Fruit fly (Drosophila melanogaster) ovary, adult (tissue): ENCODE measurements around the gene lobo.

ENCODE experiments used
- CG17801 ChIP-seq: fragments of 200-800 bp; optimal IDR thresholded peaks from 2 replicates; lab custom pipeline; 2019; ENCODE audit warnings: missing biosample characterization, mild to moderate bottlenecking, missing genetic modification characterization, moderate library complexity; ENCODE audit not compliant: partially characterized antibody

lobo gene

DNA sequence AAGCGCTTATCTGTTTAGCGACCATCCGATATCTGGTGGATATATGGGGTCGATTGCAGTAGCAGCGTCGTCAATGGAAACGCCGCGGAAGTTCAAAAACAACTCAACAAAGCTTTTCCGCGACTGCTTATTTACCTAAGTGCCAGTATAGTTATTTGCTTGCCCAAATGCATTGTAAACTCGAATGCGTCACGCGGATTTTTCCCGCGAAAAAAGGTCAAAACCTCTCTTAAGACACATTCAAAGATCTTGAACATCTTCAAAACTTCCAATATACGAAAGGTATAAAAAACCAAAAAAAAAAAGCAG, 15.1 kb upstream of the lobo start:
- TF ChIP-seq CG17801 (GFP tag; lab: Kevin White, UChicago), result no peak

- TF ChIP-seq CG17801 (GFP tag; lab: Kevin White, UChicago), result no peak
Observed at dm6 chr3R:25208042-25208766, 14.6 kb upstream of the lobo start, which contains the start of gene Cad96Ca. Gene Cad96Ca, minus strand, starts transcription at chr3R:25208283.

DNA sequence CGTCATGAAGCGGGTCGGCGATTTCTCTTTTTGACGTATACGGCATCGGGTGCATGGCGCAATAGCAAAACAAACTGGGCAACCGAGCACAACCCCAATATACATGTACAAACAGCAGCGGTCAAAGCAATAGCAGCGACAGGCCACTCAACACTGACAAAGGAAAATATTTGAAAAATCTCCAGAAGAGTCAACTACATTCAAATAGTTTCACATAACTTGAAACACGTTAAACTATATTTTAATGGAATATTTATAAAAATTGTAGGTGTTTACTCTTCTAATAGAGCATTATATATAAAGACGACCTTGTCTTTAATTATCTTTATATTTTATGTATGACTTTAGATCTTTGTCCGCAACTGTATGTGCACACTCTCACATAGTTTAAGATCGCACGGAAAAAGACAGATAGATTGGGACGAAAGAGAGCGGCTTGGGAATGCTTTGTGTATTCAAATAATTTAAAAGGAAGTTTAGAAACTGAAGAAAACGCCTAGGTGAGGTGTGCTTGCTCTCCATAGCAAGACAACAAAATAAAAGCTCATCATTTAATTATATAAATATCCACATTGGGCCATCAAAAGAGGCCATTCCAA, 13.9 kb upstream of the lobo start:
- TF ChIP-seq CG17801 (GFP tag; lab: Kevin White, UChicago), result no peak

DNA sequence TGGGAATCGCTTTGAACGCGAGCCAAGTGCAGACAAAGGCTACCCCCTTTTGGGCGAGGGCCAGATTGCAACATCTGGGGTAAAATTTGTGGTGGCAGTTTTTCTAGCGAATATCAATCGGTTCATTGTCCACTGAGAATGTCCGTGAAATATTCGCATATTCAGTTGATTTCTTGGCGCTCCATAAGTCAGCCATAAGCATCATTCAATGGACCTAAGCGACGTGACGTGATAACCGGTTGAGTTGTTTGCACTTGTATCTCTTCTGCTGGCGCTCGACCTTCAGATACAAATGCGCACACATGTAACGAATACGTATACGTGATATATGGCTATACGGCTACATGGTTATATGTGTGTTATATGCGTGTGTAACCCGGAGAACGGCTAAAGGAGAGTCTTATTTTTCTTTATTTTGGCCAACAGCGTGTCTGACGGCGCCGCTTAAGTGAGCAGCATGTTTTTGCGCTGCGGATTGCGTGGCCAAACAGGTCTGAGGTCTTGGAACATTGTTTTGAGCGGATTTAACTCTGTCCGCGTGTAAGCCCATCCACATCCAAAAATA, 11.9 kb upstream of the lobo start:
- no peak for TF ChIP-seq CG17801 (GFP tag; lab: Kevin White, UChicago)

DNA sequence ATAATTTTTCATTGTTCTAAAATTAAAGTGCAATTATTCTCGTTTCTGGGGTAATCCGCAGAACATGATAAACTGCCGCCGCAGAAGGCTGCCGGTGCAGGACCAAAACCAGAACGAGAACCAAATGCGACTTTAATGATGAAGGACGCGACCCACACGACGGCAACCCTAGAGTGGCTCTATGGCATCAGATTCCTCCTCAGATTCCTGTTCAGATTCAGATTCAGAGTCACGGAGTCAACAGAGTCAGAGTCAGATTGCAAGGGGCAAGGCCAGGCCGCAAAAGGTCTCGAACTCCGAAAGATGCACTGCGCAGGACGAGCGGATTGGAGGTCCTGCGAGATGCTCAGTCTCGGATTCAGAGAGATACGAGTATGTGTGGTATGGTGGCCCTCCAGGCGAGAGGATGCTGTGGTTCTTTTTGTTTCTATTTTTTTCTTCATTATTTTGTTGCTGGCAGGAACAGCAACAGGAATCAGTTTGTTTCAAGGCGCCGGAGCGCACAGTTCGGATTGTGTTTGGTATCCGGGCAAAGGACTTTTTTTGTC, 5.8 kb upstream of the lobo start, which contains the start of gene CG13654:
CG13654 (plus strand) TSS at position 498 of the 548 bp plus-strand sequence.
- TF ChIP-seq CG17801 (GFP tag; lab: Kevin White, UChicago), result no peak

DNA sequence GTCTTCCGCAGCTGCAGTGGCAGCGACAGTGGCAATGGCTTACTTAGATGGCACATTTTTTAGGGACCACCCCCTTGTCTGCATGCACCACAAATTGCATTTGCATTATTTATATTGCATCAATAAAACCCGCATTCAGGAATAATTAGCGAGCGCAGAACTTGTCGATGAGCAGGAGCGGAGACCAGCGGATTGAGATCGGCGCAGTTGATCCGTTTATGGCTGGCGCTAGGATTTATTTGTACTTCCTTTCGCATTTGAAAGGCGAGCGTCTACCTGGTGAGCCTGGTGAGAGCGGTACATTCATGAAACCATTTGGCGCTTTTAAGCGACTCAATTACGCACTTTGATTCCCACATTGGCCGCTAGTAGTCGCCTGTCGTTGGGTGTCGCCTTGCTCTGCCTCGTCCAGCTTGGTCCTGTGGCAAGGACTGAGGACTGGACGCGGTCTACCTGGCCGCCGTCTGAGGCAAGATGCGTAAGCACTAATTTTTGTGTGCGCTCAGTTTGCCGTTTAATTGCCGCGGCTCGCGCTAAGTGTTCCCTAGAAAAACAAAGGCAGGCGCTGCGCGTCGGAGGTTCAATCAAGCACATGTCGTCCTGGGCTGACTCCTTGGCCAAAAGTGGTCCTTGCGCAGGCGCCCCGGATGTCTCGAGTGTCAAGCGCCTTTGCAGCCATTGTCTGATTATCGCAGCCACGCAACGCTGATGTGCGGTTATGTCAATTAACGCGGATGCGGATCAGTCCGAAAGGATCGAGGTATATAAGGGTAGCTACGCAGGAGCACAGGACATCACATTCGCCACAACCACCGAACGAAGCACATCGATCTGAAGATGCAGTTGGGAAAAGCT, 1.4 kb upstream of the lobo start, which contains the start of gene CG13653:
CG13653 (plus strand) TSS at position 805 of the 855 bp plus-strand sequence.
- no peak for TF ChIP-seq CG17801 (GFP tag; lab: Kevin White, UChicago)

- no peak for TF ChIP-seq CG17801 (GFP tag; lab: Kevin White, UChicago)
Observed at dm6 chr3R:25188990-25189389, 4.6 kb downstream of the lobo start.

- no peak for TF ChIP-seq CG17801 (GFP tag; lab: Kevin White, UChicago)
Observed at dm6 chr3R:25184540-25184939, 9.0 kb downstream of the lobo start.

- no peak for TF ChIP-seq CG17801 (GFP tag; lab: Kevin White, UChicago)
Observed at dm6 chr3R:25183484-25184442, 9.8 kb downstream of the lobo start, which contains the start of gene dan. Gene dan, plus strand, starts transcription at chr3R:25184383.

DNA sequence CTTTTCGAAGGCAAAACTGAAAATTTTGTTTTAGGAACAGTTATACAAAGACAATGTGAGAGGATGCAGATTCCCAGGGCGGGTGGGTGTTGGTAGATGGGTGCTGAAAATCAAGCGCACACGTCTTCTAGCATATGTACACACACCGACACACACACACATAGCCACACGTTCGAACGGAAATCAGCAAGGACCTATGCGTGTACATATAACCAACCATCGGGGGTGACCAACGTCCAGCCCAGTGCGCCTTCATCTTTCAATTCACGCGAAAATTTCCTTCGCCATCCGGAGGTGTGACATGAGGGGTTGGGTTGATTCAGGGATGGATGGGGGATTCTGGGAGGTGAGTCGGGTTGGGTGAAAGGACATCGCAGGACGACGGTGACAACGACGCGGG, 12.2 kb downstream of the lobo start:
- no peak for TF ChIP-seq CG17801 (GFP tag; lab: Kevin White, UChicago)

DNA sequence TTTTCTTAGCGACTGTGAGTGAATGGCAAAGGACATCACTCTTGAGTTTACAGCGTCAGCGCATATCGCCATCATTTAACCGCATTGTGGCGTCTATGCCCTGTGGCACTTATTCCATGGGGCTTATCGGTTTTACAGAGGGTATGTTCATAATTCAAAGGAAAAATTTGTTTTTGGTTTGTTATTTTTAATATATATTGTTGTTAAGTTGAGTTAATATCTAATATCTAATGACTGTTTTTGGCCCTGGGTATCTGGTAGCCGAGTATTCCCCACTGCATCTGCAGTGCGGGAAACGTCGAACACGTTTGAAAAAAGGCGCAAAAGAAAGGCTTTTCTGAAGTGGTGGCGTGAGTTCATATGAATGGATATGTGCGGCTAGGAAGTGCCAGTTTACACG, 15.1 kb downstream of the lobo start:
- no peak for TF ChIP-seq CG17801 (GFP tag; lab: Kevin White, UChicago)

dm6 chr3R:25177429-25177828, 16.1 kb downstream of the lobo start:
- no peak for TF ChIP-seq CG17801 (GFP tag; lab: Kevin White, UChicago)

DNA sequence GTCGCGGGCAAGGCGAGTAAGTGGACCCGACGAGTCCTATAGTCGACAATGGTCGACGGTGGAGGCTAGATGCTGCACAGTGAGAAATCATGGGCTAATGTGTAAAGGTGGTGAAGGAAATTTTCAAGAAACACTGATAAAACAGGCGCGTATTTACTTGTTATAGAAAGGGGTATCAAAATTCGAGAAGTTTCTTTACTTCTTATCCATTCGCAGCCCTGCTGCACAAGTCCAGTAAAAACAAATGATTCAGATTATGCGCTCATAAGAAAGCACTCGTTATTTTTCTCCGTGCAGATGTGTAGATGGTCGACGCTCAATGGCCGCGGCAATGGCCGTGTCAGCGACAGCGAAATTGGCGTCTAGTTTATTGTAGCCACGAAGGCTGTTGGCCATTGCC, 17.1 kb downstream of the lobo start:
- TF ChIP-seq CG17801 (GFP tag; lab: Kevin White, UChicago), result no peak

- TF ChIP-seq CG17801 (GFP tag; lab: Kevin White, UChicago), result no peak
Observed at dm6 chr3R:25174244-25174643, 19.3 kb downstream of the lobo start.
